Worm (Caenorhabditis elegans) whole organism, L2 larva: ENCODE measurements around the gene M163.21.

Experiments used
- C34F6.9 ChIP-seq: fragments of 150-350 bp; optimal IDR thresholded peaks from 2 replicates; lab custom pipeline; 2014; ENCODE audit warnings: missing biosample characterization, missing genetic modification characterization
- F13H6.1 ChIP-seq: sonication (generic microtip); optimal IDR thresholded peaks from 2 replicates; lab custom pipeline; 2016; ENCODE audit warnings: missing genetic modification characterization, missing compliant biosample characterization
- Y55F3AM.14 ChIP-seq: fragments of 200-800 bp; sonication (Bioruptor generic); optimal IDR thresholded peaks from 2 replicates; lab custom pipeline; 2018; ENCODE audit warnings: mild to moderate bottlenecking, missing genetic modification characterization, missing compliant biosample characterization
- ZK546.5 ChIP-seq: sonication (generic microtip); optimal IDR thresholded peaks from 2 replicates; lab custom pipeline; 2017; ENCODE audit warnings: missing biosample characterization, missing genetic modification characterization
- alr-1 ChIP-seq: fragments of 150-350 bp; optimal IDR thresholded peaks from 2 replicates; lab custom pipeline; 2014; ENCODE audit warnings: missing biosample characterization, missing genetic modification characterization
- aly-2 ChIP-seq: fragments of 150-350 bp; optimal IDR thresholded peaks from 2 replicates; lab custom pipeline; 2014; ENCODE audit warnings: missing biosample characterization, missing genetic modification characterization
- blmp-1 ChIP-seq: sonication (generic microtip); optimal IDR thresholded peaks from 2 replicates; lab custom pipeline; 2017; ENCODE audit warnings: missing genetic modification characterization, mild to moderate bottlenecking, missing compliant biosample characterization, antibody characterized with exemption, moderate library complexity; ENCODE audit not compliant: insufficient read depth
- ceh-16 ChIP-seq: fragments of 150-350 bp; optimal IDR thresholded peaks from 2 replicates; lab custom pipeline; 2014; ENCODE audit warnings: missing biosample characterization, missing genetic modification characterization
- ceh-82 ChIP-seq: fragments of 150-350 bp; optimal IDR thresholded peaks from 2 replicates; lab custom pipeline; 2014; ENCODE audit warnings: missing biosample characterization, missing genetic modification characterization
- crh-2 ChIP-seq: sonication (generic microtip); optimal IDR thresholded peaks from 2 replicates; lab custom pipeline; 2017; ENCODE audit warnings: missing biosample characterization, missing genetic modification characterization
- dmd-4 ChIP-seq: sonication (generic microtip); optimal IDR thresholded peaks from 2 replicates; lab custom pipeline; 2017; ENCODE audit warnings: missing biosample characterization, missing genetic modification characterization
- egl-27 ChIP-seq: sonication (generic microtip); optimal IDR thresholded peaks from 3 replicates; lab custom pipeline; 2017; ENCODE audit warnings: missing biosample characterization, missing genetic modification reagents, missing genetic modification characterization
- elt-1 ChIP-seq: fragments of 150-350 bp; optimal IDR thresholded peaks from 2 replicates; lab custom pipeline; 2014; ENCODE audit warnings: missing biosample characterization, missing genetic modification characterization
- elt-3 ChIP-seq: sonication (generic microtip); optimal IDR thresholded peaks from 2 replicates; lab custom pipeline; 2017; ENCODE audit warnings: missing biosample characterization, missing genetic modification characterization
- fos-1 ChIP-seq: fragments of 150-350 bp; optimal IDR thresholded peaks from 2 replicates; lab custom pipeline; 2014; ENCODE audit warnings: missing biosample characterization, missing genetic modification characterization
- gmeb-1 ChIP-seq: fragments of 150-350 bp; optimal IDR thresholded peaks from 2 replicates; lab custom pipeline; 2014; ENCODE audit warnings: missing biosample characterization, missing genetic modification characterization
- lin-11 ChIP-seq: fragments of 150-350 bp; sonication (generic microtip); optimal IDR thresholded peaks from 2 replicates; lab custom pipeline; 2014; ENCODE audit warnings: missing biosample characterization, missing genetic modification characterization, inconsistent platforms, mixed read lengths
- lin-13 ChIP-seq: fragments of 150-350 bp; optimal IDR thresholded peaks from 2 replicates; lab custom pipeline; 2014; ENCODE audit warnings: missing biosample characterization, missing genetic modification reagents, missing genetic modification characterization
- lin-39 ChIP-seq: fragments of 150-350 bp; optimal IDR thresholded peaks from 2 replicates; lab custom pipeline; 2014; ENCODE audit warnings: missing biosample characterization, missing genetic modification reagents, missing genetic modification characterization
- lsy-2 ChIP-seq, 2 experiments: fragments of 150-350 bp in 1 of 2; sonication (generic microtip) in 1 of 2; optimal IDR thresholded peaks; 2 replicates each; lab custom pipeline; 2014 to 2017; ENCODE audit warnings: missing biosample characterization in 2 of 2, missing genetic modification characterization in 2 of 2
- mab-5 ChIP-seq: fragments of 150-350 bp; optimal IDR thresholded peaks from 2 replicates; lab custom pipeline; 2014; ENCODE audit warnings: missing biosample characterization, missing genetic modification characterization
- mbf-1 ChIP-seq: sonication (generic microtip); optimal IDR thresholded peaks from 2 replicates; lab custom pipeline; 2017; ENCODE audit warnings: missing biosample characterization, missing genetic modification characterization
- mdl-1 ChIP-seq, 2 experiments: fragments of 150-350 bp in 1 of 2; sonication (generic microtip) in 1 of 2; optimal IDR thresholded peaks; 2 replicates each; lab custom pipeline; 2017; ENCODE audit warnings: missing biosample characterization in 2 of 2, missing genetic modification characterization in 2 of 2
- nhr-10 ChIP-seq: sonication (generic microtip); optimal IDR thresholded peaks from 2 replicates; lab custom pipeline; 2017; ENCODE audit warnings: missing biosample characterization, missing genetic modification characterization
- nhr-129 ChIP-seq: fragments of 150-350 bp; optimal IDR thresholded peaks from 2 replicates; lab custom pipeline; 2014; ENCODE audit warnings: missing biosample characterization, missing genetic modification characterization
- nhr-21 ChIP-seq: fragments of 150-350 bp; optimal IDR thresholded peaks from 2 replicates; lab custom pipeline; 2014; ENCODE audit warnings: missing biosample characterization, missing genetic modification characterization
- nhr-23 ChIP-seq: fragments of 150-350 bp; optimal IDR thresholded peaks from 2 replicates; lab custom pipeline; 2014; ENCODE audit warnings: missing biosample characterization, missing genetic modification reagents, missing genetic modification characterization
- nhr-25 ChIP-seq: fragments of 150-350 bp; sonication (generic microtip); optimal IDR thresholded peaks from 3 replicates; lab custom pipeline; 2014; ENCODE audit warnings: missing biosample characterization, missing genetic modification characterization
- nhr-6 ChIP-seq: fragments of 150-350 bp; optimal IDR thresholded peaks from 2 replicates; lab custom pipeline; 2014; ENCODE audit warnings: missing biosample characterization, missing genetic modification characterization
- nhr-77 ChIP-seq: fragments of 150-350 bp; optimal IDR thresholded peaks from 2 replicates; lab custom pipeline; 2014; ENCODE audit warnings: missing biosample characterization, missing genetic modification characterization
- sem-4 ChIP-seq: fragments of 150-350 bp; optimal IDR thresholded peaks from 2 replicates; lab custom pipeline; 2014; ENCODE audit warnings: missing biosample characterization, missing genetic modification reagents, missing genetic modification characterization
- skn-1 ChIP-seq: sonication (generic microtip); optimal IDR thresholded peaks from 2 replicates; lab custom pipeline; 2017; ENCODE audit warnings: missing biosample characterization, missing genetic modification characterization
- sma-3 ChIP-seq: sonication (generic microtip); optimal IDR thresholded peaks from 2 replicates; lab custom pipeline; 2016; ENCODE audit warnings: missing genetic modification reagents, missing genetic modification characterization, missing compliant biosample characterization
- sma-9 ChIP-seq, 2 experiments: fragments of 150-350 bp in 1 of 2; sonication (generic microtip) in 1 of 2; optimal IDR thresholded peaks; 2 replicates each; lab custom pipeline; 2014 to 2016; ENCODE audit warnings: missing genetic modification characterization in 2 of 2, mild to moderate bottlenecking in 1 of 2, missing biosample characterization in 1 of 2, missing compliant biosample characterization in 1 of 2, missing genetic modification reagents in 1 of 2, moderate library complexity in 1 of 2
- unc-39 ChIP-seq: fragments of 150-350 bp; optimal IDR thresholded peaks from 2 replicates; lab custom pipeline; 2014; ENCODE audit warnings: missing biosample characterization, missing genetic modification characterization
- unc-55 ChIP-seq: fragments of 150-350 bp; sonication (generic microtip); optimal IDR thresholded peaks from 3 replicates; lab custom pipeline; 2014; ENCODE audit warnings: missing biosample characterization, missing genetic modification reagents, missing genetic modification characterization
- unc-62 ChIP-seq: fragments of 150-350 bp; optimal IDR thresholded peaks from 2 replicates; lab custom pipeline; 2014; ENCODE audit warnings: missing biosample characterization, missing genetic modification reagents, missing genetic modification characterization
- zag-1 ChIP-seq: fragments of 150-350 bp; optimal IDR thresholded peaks from 2 replicates; lab custom pipeline; 2014; ENCODE audit warnings: missing biosample characterization, missing genetic modification characterization
- ztf-1 ChIP-seq: fragments of 200-800 bp; sonication (Bioruptor generic); conservative IDR thresholded peaks from 2 replicates; pipeline ENCODE4 v1.3.6; 2022; ENCODE audit warnings: missing genetic modification characterization, missing compliant biosample characterization
- ztf-11 ChIP-seq: sonication (generic microtip); optimal IDR thresholded peaks from 2 replicates; lab custom pipeline; 2017; ENCODE audit warnings: missing biosample characterization, missing genetic modification characterization
- ztf-4 ChIP-seq: fragments of 150-350 bp; optimal IDR thresholded peaks from 2 replicates; lab custom pipeline; 2014; ENCODE audit warnings: missing biosample characterization, missing genetic modification characterization

M163.21 gene

ce11 chrX:14507992-14508391 lies 41.4 kb downstream of the M163.21 start (continued):
- TF ChIP-seq lin-11 (tag; lab: Kevin White, UChicago) (no peak), nhr-10 (tag; lab: Kevin White, UChicago) (no peak), elt-3 (tag; lab: Kevin White, UChicago) (no peak), unc-55 (GFP tag; lab: Kevin White, UChicago) (no peak), ZK546.5 (tag; lab: Kevin White, UChicago) (no peak), nhr-129 (peak; percentile 53), fos-1 (tag; lab: Kevin White, UChicago) (peak; percentile 43)

- TF ChIP-seq ztf-4 (tag; lab: Kevin White, UChicago) (peak; percentile 24), ceh-16 (tag; lab: Kevin White, UChicago) (peak; percentile 67), unc-62 (GFP tag; lab: Kevin White, UChicago) (peak; percentile 74), nhr-10 (tag; lab: Kevin White, UChicago) (no peak), crh-2 (tag; lab: Kevin White, UChicago) (peak; percentile 46), fos-1 (tag; lab: Kevin White, UChicago) (peak; percentile 53), ZK546.5 (tag; lab: Kevin White, UChicago) (no peak), blmp-1 (tag; lab: Kevin White, UChicago) (peak; percentile 73), lin-39 (no peak), sma-9 (GFP tag; optimal IDR thresholded peaks at IDR 0.05; lab: Kevin White, UChicago) (peak; percentile 93), sma-9 (tag; optimal IDR thresholded peaks at IDR 0.05; lab: Kevin White, UChicago) (no peak), mdl-1 (tag; optimal IDR thresholded peaks at IDR 0.05; lab: Kevin White, UChicago) (peak in 1 of 2 experiments; percentile 10), elt-3 (tag; lab: Kevin White, UChicago) (no peak), skn-1 (tag; lab: Kevin White, UChicago) (no peak), nhr-77 (tag; lab: Kevin White, UChicago) (no peak), nhr-25 (tag; lab: Kevin White, UChicago) (peak; percentile 88), sem-4 (tag; lab: Kevin White, UChicago) (peak; percentile 78), mab-5 (tag; lab: Kevin White, UChicago) (no peak), Y55F3AM.14 (GFP tag; lab: Kevin White, UChicago) (no peak), lin-11 (tag; lab: Kevin White, UChicago) (no peak), zag-1 (no peak), lin-13 (GFP tag; lab: Kevin White, UChicago) (peak; percentile 24), lsy-2 (tag; optimal IDR thresholded peaks at IDR 0.05; lab: Kevin White, UChicago) (peak in 1 of 2 experiments; percentile 64), nhr-23 (tag; lab: Kevin White, UChicago) (no peak), sma-3 (GFP tag; lab: Kevin White, UChicago) (peak; percentile 66), gmeb-1 (tag; lab: Kevin White, UChicago) (no peak), mbf-1 (tag; lab: Kevin White, UChicago) (no peak), unc-55 (GFP tag; lab: Kevin White, UChicago) (no peak), C34F6.9 (tag; lab: Kevin White, UChicago) (peak; percentile 49), elt-1 (tag; lab: Kevin White, UChicago) (peak; percentile 46), ceh-82 (tag; lab: Kevin White, UChicago) (no peak), egl-27 (tag; lab: Kevin White, UChicago) (peak; percentile 91), alr-1 (tag; lab: Kevin White, UChicago) (no peak), nhr-21 (tag; lab: Kevin White, UChicago) (peak; percentile 84), dmd-4 (tag; lab: Kevin White, UChicago) (no peak), unc-39 (tag; lab: Kevin White, UChicago) (no peak), F13H6.1 (tag; lab: Kevin White, UChicago) (peak; percentile 81), nhr-6 (tag; lab: Kevin White, UChicago) (peak; percentile 51), ztf-1 (GFP tag; lab: Robert Waterston, UW) (no peak), aly-2 (tag; lab: Kevin White, UChicago) (no peak), nhr-129 (peak; percentile 82), ztf-11 (tag; lab: Kevin White, UChicago) (no peak)
- TF ChIP-seq, all 48 proteins: peak for 20
Measured at ce11 chrX:14508823-14509259, 42.2 kb downstream of the M163.21 start.
